Worm (Caenorhabditis elegans) whole organism, early embryonic: Measurements from ENCODE around the gene ttbk-8.2.

ENCODE experiments used
- B0310.2 ChIP-seq: sonication (generic microtip); optimal IDR thresholded peaks from 2 replicates; lab custom pipeline; 2016; ENCODE audit warnings: mild to moderate bottlenecking, missing genetic modification characterization, missing compliant biosample characterization
- F13C5.2 ChIP-seq: sonication (generic microtip); optimal IDR thresholded peaks from 2 replicates; lab custom pipeline; 2017; ENCODE audit warnings: mild to moderate bottlenecking, missing genetic modification characterization, inconsistent platforms, missing compliant biosample characterization
- aly-1 ChIP-seq: sonication (generic microtip); optimal IDR thresholded peaks from 2 replicates; lab custom pipeline; 2016; ENCODE audit warnings: missing genetic modification characterization, missing compliant biosample characterization
- ama-1 ChIP-seq: fragments of 150-350 bp; optimal IDR thresholded peaks from 2 replicates; lab custom pipeline; 2014
- ceh-13 ChIP-seq: fragments of 200-800 bp; sonication (Bioruptor generic); optimal IDR thresholded peaks from 2 replicates; lab custom pipeline; 2018; ENCODE audit warnings: mild to moderate bottlenecking, missing genetic modification characterization, missing compliant biosample characterization
- ceh-36 ChIP-seq: sonication (generic microtip); optimal IDR thresholded peaks from 2 replicates; lab custom pipeline; 2016; ENCODE audit warnings: missing genetic modification characterization, inconsistent platforms, missing compliant biosample characterization
- ets-7 ChIP-seq: sonication (generic microtip); optimal IDR thresholded peaks from 2 replicates; lab custom pipeline; 2016; ENCODE audit warnings: missing genotype, missing genetic modification characterization, missing compliant biosample characterization
- flt-1 ChIP-seq: fragments of 200-800 bp; sonication (Bioruptor generic); IDR thresholded peaks from 2 replicates; pipeline ENCODE4 v1.3.6; 2022; ENCODE audit warnings: missing genetic modification characterization, missing compliant biosample characterization
- hmbx-1 ChIP-seq: sonication (generic microtip); optimal IDR thresholded peaks from 2 replicates; lab custom pipeline; 2016; ENCODE audit warnings: mild to moderate bottlenecking, missing genetic modification characterization, missing compliant biosample characterization
- hmg-4 ChIP-seq: fragments of 200-800 bp; sonication (Bioruptor generic); optimal IDR thresholded peaks from 2 replicates; lab custom pipeline; 2018; ENCODE audit warnings: mild to moderate bottlenecking, missing genetic modification characterization, missing compliant biosample characterization
- hnd-1 ChIP-seq: sonication (generic microtip); optimal IDR thresholded peaks from 2 replicates; lab custom pipeline; 2016; ENCODE audit warnings: missing genetic modification characterization, missing compliant biosample characterization
- pes-1 ChIP-seq: fragments of 200-800 bp; sonication (Bioruptor generic); IDR thresholded peaks from 2 replicates; pipeline ENCODE4 v1.3.6; 2022; ENCODE audit warnings: missing genetic modification reagents, missing genetic modification characterization, missing compliant biosample characterization
- scrt-1 ChIP-seq: fragments of 200-800 bp; sonication (Bioruptor generic); IDR thresholded peaks from 2 replicates; pipeline ENCODE4 v1.3.6; 2022; ENCODE audit warnings: missing genetic modification characterization, missing compliant biosample characterization
- sea-1 ChIP-seq: fragments of 200-800 bp; sonication (Bioruptor generic); conservative IDR thresholded peaks from 2 replicates; pipeline ENCODE4 v1.3.6; 2022; ENCODE audit warnings: missing genetic modification characterization, missing compliant biosample characterization
- tbx-11 ChIP-seq: fragments of 200-800 bp; sonication (Bioruptor generic); IDR thresholded peaks from 2 replicates; pipeline ENCODE4 v1.3.6; 2022; ENCODE audit warnings: missing genetic modification characterization, missing compliant biosample characterization
- tbx-37 ChIP-seq: fragments of 200-800 bp; sonication (Bioruptor generic); conservative IDR thresholded peaks from 2 replicates; pipeline ENCODE4 v1.3.6; 2022; ENCODE audit warnings: missing genetic modification reagents, missing genetic modification characterization, missing compliant biosample characterization
- tra-4 ChIP-seq: sonication (generic microtip); optimal IDR thresholded peaks from 2 replicates; lab custom pipeline; 2017; ENCODE audit warnings: missing genetic modification characterization, missing compliant biosample characterization

Gene ttbk-8.2

ce11 chrIV:5602415-5602814 is 29.3 kb upstream of the ttbk-8.2 start:
- TF ChIP-seq tbx-11 (GFP tag; lab: Robert Waterston, UW) (no peak), ets-7 (tag; lab: Kevin White, UChicago) (no peak), hnd-1 (tag; lab: Kevin White, UChicago) (no peak), ama-1 (lab: Kevin White, UChicago) (no peak), hmg-4 (GFP tag; lab: Kevin White, UChicago) (no peak), ceh-13 (GFP tag; lab: Kevin White, UChicago) (no peak), flt-1 (GFP tag; lab: Robert Waterston, UW) (no peak), hmbx-1 (no peak), tbx-37 (GFP tag; lab: Robert Waterston, UW) (no peak), tra-4 (tag; lab: Kevin White, UChicago) (no peak), scrt-1 (no peak), F13C5.2 (tag; lab: Kevin White, UChicago) (no peak), sea-1 (no peak), ceh-36 (no peak), pes-1 (GFP tag; lab: Robert Waterston, UW) (no peak), aly-1 (tag; lab: Kevin White, UChicago) (no peak), B0310.2 (tag; lab: Kevin White, UChicago) (no peak)

DNA sequence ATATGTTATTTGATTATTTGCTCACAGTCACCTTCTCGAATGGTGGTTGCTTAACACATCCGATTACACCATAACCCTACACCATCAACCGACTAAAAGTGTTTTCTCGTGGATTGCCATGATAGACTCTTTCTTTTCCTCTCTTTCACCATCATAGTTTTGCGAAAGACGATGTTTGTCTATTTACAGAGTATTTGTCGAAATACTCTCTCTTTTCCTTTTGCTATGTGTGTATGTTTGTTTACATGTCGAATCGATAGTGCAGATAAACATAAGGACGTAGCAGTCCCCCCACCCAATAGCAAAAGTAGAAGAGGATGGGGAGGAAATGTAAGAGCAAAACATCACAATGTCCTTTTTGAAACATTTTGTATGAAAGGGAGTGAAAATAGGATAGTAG is 28.4 kb upstream of the ttbk-8.2 start:
- TF ChIP-seq tra-4 (tag; lab: Kevin White, UChicago) (no peak), flt-1 (GFP tag; lab: Robert Waterston, UW) (no peak), tbx-11 (GFP tag; lab: Robert Waterston, UW) (no peak), ama-1 (lab: Kevin White, UChicago) (no peak), F13C5.2 (tag; lab: Kevin White, UChicago) (no peak), ceh-13 (GFP tag; lab: Kevin White, UChicago) (no peak), sea-1 (no peak), hnd-1 (tag; lab: Kevin White, UChicago) (no peak), aly-1 (tag; lab: Kevin White, UChicago) (no peak), ceh-36 (no peak), hmg-4 (GFP tag; lab: Kevin White, UChicago) (no peak), scrt-1 (no peak)

DNA sequence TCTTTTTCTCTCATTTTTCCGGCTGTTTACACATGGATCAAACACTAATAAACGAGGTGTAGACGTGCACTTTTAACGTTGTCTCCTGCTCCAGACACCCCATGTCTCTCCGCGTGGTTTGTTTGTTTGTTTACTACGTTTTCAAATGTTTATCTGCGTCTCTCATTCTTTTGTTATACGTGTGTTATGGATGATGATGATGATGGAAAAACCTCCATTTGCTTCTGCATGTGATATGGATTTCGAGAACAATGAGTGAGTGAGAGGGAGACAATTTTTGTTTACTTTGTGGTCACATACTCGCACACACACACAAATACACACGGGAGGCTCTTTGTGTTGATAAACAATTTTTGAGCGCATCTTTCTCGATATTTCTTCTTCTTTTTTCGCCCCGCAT is 27.3 kb upstream of the ttbk-8.2 start:
- TF ChIP-seq ceh-36 (no peak), ama-1 (lab: Kevin White, UChicago) (no peak)

DNA sequence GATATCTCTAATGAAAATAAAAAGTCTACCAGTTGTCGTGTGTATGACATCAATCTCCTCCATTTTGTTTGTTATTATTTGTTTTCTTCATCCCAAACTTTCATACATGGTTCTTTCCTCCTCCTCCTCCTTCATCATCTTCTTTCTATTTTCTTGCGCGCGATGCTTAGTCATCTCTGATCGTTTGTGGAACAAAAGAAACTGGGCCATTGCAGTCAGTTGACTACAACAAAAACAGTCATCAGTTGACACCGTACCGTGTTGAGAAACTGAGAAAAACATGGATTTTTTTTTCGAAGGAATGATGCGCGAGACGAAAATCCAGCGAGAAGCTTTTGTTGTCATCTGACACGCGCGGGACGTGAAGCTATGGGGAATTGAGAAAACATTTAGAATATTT is 26.5 kb upstream of the ttbk-8.2 start:
- TF ChIP-seq hnd-1 (tag; lab: Kevin White, UChicago) (no peak), ama-1 (lab: Kevin White, UChicago) (no peak), tbx-11 (GFP tag; lab: Robert Waterston, UW) (no peak), pes-1 (GFP tag; lab: Robert Waterston, UW) (no peak), scrt-1 (no peak), flt-1 (GFP tag; lab: Robert Waterston, UW) (no peak), hmg-4 (GFP tag; lab: Kevin White, UChicago) (no peak), F13C5.2 (tag; lab: Kevin White, UChicago) (no peak), tra-4 (tag; lab: Kevin White, UChicago) (no peak), ets-7 (tag; lab: Kevin White, UChicago) (no peak), hmbx-1 (no peak), tbx-37 (GFP tag; lab: Robert Waterston, UW) (no peak), ceh-36 (no peak), sea-1 (no peak), B0310.2 (tag; lab: Kevin White, UChicago) (no peak), ceh-13 (GFP tag; lab: Kevin White, UChicago) (no peak)

- TF ChIP-seq hmg-4 (GFP tag; lab: Kevin White, UChicago) (no peak), hmbx-1 (no peak), pes-1 (GFP tag; lab: Robert Waterston, UW) (no peak), flt-1 (GFP tag; lab: Robert Waterston, UW) (no peak), B0310.2 (tag; lab: Kevin White, UChicago) (no peak), tra-4 (tag; lab: Kevin White, UChicago) (no peak), tbx-11 (GFP tag; lab: Robert Waterston, UW) (no peak), ceh-36 (no peak), tbx-37 (GFP tag; lab: Robert Waterston, UW) (no peak), aly-1 (tag; lab: Kevin White, UChicago) (no peak), F13C5.2 (tag; lab: Kevin White, UChicago) (no peak), ets-7 (tag; lab: Kevin White, UChicago) (no peak)
These were observed 24.4 kb upstream of the ttbk-8.2 start for ce11 chrIV:5607343-5607742.

DNA sequence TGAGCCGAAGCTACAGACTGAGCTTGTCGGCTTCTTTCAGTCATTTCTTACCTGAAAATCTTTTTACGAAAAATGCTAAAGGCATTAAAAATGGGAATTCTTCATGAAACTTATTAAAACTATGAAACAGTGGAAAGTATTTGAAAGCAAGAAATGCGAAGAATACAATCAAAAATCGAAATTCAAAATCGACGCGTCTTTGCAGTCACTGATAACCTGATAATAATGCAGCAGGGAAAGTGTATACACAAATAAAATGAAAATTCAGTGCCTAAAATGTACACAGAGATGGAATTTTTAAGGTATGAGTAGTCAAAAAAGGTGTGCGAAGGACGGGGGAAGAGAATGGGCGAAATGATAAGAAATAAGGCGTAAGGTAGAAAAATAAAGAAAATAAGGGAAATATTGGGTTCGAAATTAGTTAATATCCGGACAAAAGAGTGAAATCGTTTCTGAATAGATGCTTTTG is 17.1 kb upstream of the ttbk-8.2 start, which contains the start of gene C39H7.4:
TSS of gene C39H7.4 (minus strand) at position 51 of the 469 bp plus-strand sequence.
- TF ChIP-seq ama-1 (lab: Kevin White, UChicago) (no peak), ceh-36 (no peak), sea-1 (no peak), tbx-11 (GFP tag; lab: Robert Waterston, UW) (no peak), scrt-1 (no peak), hmbx-1 (no peak), pes-1 (GFP tag; lab: Robert Waterston, UW) (no peak), aly-1 (tag; lab: Kevin White, UChicago) (no peak), ets-7 (tag; lab: Kevin White, UChicago) (no peak), hmg-4 (GFP tag; lab: Kevin White, UChicago) (no peak), flt-1 (GFP tag; lab: Robert Waterston, UW) (no peak), hnd-1 (tag; lab: Kevin White, UChicago) (no peak), F13C5.2 (tag; lab: Kevin White, UChicago) (no peak), ceh-13 (GFP tag; lab: Kevin White, UChicago) (no peak), B0310.2 (tag; lab: Kevin White, UChicago) (no peak), tbx-37 (GFP tag; lab: Robert Waterston, UW) (no peak)

DNA sequence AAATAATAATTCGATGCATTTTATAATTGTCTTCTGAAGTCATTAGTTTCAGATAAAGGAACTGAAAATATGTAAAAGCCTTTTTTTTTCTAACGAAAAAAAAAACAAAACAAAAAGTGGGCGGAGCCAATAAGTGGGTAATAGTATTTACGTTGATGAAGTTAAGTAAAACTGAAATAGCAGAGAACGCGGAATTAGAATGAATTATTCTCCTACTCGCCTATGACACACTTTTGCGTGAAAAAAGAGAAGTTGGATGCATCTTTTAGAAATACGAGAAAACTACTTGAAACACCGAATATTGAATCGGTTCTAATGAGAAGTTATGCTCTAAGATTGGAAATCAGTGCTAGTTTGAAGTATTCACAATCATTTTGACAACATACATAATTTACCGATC is 12.1 kb upstream of the ttbk-8.2 start, which contains the start of gene srsx-16:
TSS of gene srsx-16 (minus strand) at position 101 of the 400 bp plus-strand sequence.
- TF ChIP-seq F13C5.2 (tag; lab: Kevin White, UChicago): no peak
- no peak for TF ChIP-seq ceh-36
- TF ChIP-seq hmg-4 (GFP tag; lab: Kevin White, UChicago): no peak
- no peak for TF ChIP-seq ets-7 (tag; lab: Kevin White, UChicago)
- no peak for TF ChIP-seq B0310.2 (tag; lab: Kevin White, UChicago)
- TF ChIP-seq pes-1 (GFP tag; lab: Robert Waterston, UW): no peak
- no peak for TF ChIP-seq flt-1 (GFP tag; lab: Robert Waterston, UW)
- TF ChIP-seq hnd-1 (tag; lab: Kevin White, UChicago): no peak
- TF ChIP-seq tbx-11 (GFP tag; lab: Robert Waterston, UW): no peak
- TF ChIP-seq tbx-37 (GFP tag; lab: Robert Waterston, UW): no peak
- no peak for TF ChIP-seq ama-1 (lab: Kevin White, UChicago)
- no peak for TF ChIP-seq hmbx-1
- TF ChIP-seq tra-4 (tag; lab: Kevin White, UChicago): no peak
- TF ChIP-seq sea-1: no peak
- no peak for TF ChIP-seq scrt-1
- no peak for TF ChIP-seq aly-1 (tag; lab: Kevin White, UChicago)
